Worm (Caenorhabditis elegans) whole organism, L3 larva: ENCODE results near the gene twk-43.

Source experiments
- R02D3.7 ChIP-seq: fragments of 150-350 bp; optimal IDR thresholded peaks from 2 replicates; lab custom pipeline; 2014; ENCODE audit warnings: missing biosample characterization, missing genetic modification characterization
- ceh-9 ChIP-seq: sonication (generic microtip); optimal IDR thresholded peaks from 2 replicates; lab custom pipeline; 2018; ENCODE audit warnings: missing biosample characterization, missing genetic modification characterization
- egl-27 ChIP-seq: sonication (generic microtip); optimal IDR thresholded peaks from 4 replicates; lab custom pipeline; 2017; ENCODE audit warnings: missing biosample characterization, missing genetic modification reagents, missing genetic modification characterization
- elt-3 ChIP-seq, 3 experiments: fragments of 150-350 bp in 1 of 3; sonication (generic microtip) in 2 of 3; optimal IDR thresholded peaks; 2 replicates in 2 of 3; 4 replicates in 1 of 3; lab custom pipeline; 2014 to 2017; ENCODE audit warnings: missing biosample characterization in 3 of 3, missing genetic modification characterization in 3 of 3
- lin-39 ChIP-seq: fragments of 150-350 bp; optimal IDR thresholded peaks from 2 replicates; lab custom pipeline; 2018; ENCODE audit warnings: missing biosample characterization, missing genetic modification reagents, missing genetic modification characterization
- nhr-11 ChIP-seq: fragments of 150-350 bp; optimal IDR thresholded peaks from 2 replicates; lab custom pipeline; 2014; ENCODE audit warnings: missing biosample characterization, missing genetic modification characterization
- nhr-43 ChIP-seq: sonication (generic microtip); optimal IDR thresholded peaks from 2 replicates; lab custom pipeline; 2016; ENCODE audit warnings: mild to moderate bottlenecking, missing genetic modification characterization, missing compliant biosample characterization; ENCODE audit not compliant: poor library complexity, severe bottlenecking
- skn-1 ChIP-seq: fragments of 150-350 bp; optimal IDR thresholded peaks from 2 replicates; lab custom pipeline; 2014; ENCODE audit warnings: missing biosample characterization, missing genetic modification characterization
- snpc-4 ChIP-seq: fragments of 150-350 bp; optimal IDR thresholded peaks from 2 replicates; lab custom pipeline; 2014; ENCODE audit warnings: missing biosample characterization, missing genetic modification characterization

DNA sequence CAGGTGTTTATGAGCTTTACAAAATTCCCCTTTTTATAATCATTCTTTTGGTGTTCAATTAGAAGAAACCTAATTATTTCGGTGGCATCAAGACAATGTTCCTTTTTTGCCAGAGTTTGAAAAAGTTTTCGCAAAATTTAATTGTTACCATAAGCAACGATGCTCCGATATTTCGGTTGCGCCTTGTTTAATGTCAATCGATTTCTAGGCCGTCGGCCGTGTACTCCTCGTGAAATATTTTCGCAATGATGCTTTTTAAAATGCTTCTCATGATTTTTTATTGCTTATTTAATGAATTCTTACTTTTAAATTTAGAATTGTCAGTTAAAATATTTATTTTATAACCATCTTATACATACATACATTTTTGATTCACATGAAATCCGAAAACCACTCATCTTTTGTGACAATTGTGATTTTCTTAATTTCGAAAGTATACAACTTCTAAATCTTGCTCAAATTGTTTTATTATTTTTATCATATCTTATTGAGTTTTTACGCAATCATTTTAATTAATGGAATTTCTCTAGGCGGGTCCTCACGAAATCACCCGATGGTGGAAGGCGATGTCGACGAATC lies 32.9 kb upstream of the twk-43 start, which contains the start of gene C50B6.3:
- TF ChIP-seq ceh-9 (tag; lab: Kevin White, UChicago) = no peak
- TF ChIP-seq egl-27 (tag; lab: Kevin White, UChicago) = no peak
- TF ChIP-seq elt-3 (tag; optimal IDR thresholded peaks at IDR 0.05; lab: Kevin White, UChicago) = no peak
- TF ChIP-seq nhr-43 = peak; percentile 94
- TF ChIP-seq R02D3.7 (tag; lab: Kevin White, UChicago) = peak; percentile 35
- TF ChIP-seq nhr-11 = no peak
- peak; percentile 2 for TF ChIP-seq skn-1 (tag; lab: Kevin White, UChicago)
- TF ChIP-seq lin-39 (tag; lab: Kevin White, UChicago) = peak; percentile 75
- TF ChIP-seq snpc-4 (tag; lab: Kevin White, UChicago) = no peak
